Fruit fly (Drosophila melanogaster): ENCODE data around the gene CG31139.
A peak's percentile ranks its signal among the peaks of the same experiment; 100 is the strongest.

DNA sequence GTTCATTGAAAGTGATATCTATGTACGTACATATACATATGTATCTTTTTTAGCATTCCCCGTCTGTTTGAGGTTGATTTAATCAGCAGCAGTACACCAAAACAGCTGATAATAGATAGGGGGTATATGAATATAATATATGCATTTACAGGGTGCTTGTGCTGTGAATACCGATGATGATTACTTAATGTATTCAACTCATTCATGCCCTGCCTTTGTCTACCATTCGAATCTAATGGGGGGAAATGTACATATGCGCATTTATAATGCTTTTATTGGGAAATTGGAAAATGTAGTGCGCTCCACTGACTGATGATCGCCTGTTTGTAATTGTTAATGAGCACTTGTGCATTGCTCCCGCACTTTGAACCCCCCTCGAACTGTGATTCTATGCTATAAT lies 31.3 kb upstream of the CG31139 start:
- TF ChIP-seq CG32121 (GFP tag; IDR thresholded peaks at IDR 0.05) (0 out of 2 replicates have a peak, but pooled peaks have one; percentile 20), Ets98B (GFP tag; IDR thresholded peaks at IDR 0.05) (no peak), D1 (tag; optimal IDR thresholded peaks at IDR 0.05) (no peak), CG12605 (GFP tag; IDR thresholded peaks at IDR 0.05) (no peak), CG15710 (tag; optimal IDR thresholded peaks at IDR 0.05) (no peak), fd96Ca (GFP tag; IDR thresholded peaks at IDR 0.05) (no peak), rn (GFP tag; IDR thresholded peaks at IDR 0.05) (no peak), CG4496 (GFP tag; IDR thresholded peaks at IDR 0.05) (peak; percentile 34; the same call in 1 of the 3 replicates), CG8301 (tag; optimal IDR thresholded peaks at IDR 0.05) (no peak), Snoo (tag; optimal IDR thresholded peaks at IDR 0.05) (no peak), EcR (GFP tag; optimal IDR thresholded peaks at IDR 0.05) (no peak), gl (tag; optimal IDR thresholded peaks at IDR 0.05) (no peak)

All from whole organism, pupa.